Fruit fly (Drosophila melanogaster) whole organism, prepupa: ENCODE data around the gene gry.
A peak's percentile ranks its signal among the peaks of the same experiment; 100 is the strongest.

Experiments
- Blimp-1 ChIP-seq: fragments of 200-800 bp; sonication (Bioruptor generic); optimal IDR thresholded peaks from 3 replicates; lab custom pipeline; 2017; ENCODE audit warnings: missing biosample characterization, missing genetic modification characterization, mild to moderate bottlenecking, moderate library complexity, missing genetic modification reagents
- CG10631 ChIP-seq: fragments of 200-800 bp; sonication (Bioruptor generic); optimal IDR thresholded peaks from 2 replicates; lab custom pipeline; 2016; ENCODE audit warnings: missing biosample characterization, missing genetic modification characterization
- CG11762 ChIP-seq: fragments of 200-800 bp; sonication (Bioruptor generic); optimal IDR thresholded peaks from 3 replicates; lab custom pipeline; 2016; ENCODE audit warnings: missing biosample characterization, missing genetic modification characterization; ENCODE audit not compliant: insufficient read depth
- CG15336 ChIP-seq: fragments of 200-800 bp; sonication (Bioruptor generic); IDR thresholded peaks from 2 replicates; pipeline ENCODE4 v1.3.6; 2022; ENCODE audit warnings: missing biosample characterization, missing genetic modification characterization
- CG32006 ChIP-seq: fragments of 200-800 bp; sonication (Bioruptor generic); optimal IDR thresholded peaks from 3 replicates; lab custom pipeline; 2017; ENCODE audit warnings: missing biosample characterization, mild to moderate bottlenecking, missing genetic modification characterization
- CG34406 ChIP-seq: fragments of 200-800 bp; sonication (Bioruptor generic); optimal IDR thresholded peaks from 3 replicates; lab custom pipeline; 2016; ENCODE audit warnings: missing biosample characterization, missing genetic modification characterization
- CG3919 ChIP-seq: fragments of 200-800 bp; sonication (Bioruptor generic); optimal IDR thresholded peaks from 3 replicates; lab custom pipeline; 2016; ENCODE audit warnings: missing biosample characterization, missing genetic modification characterization
- CG4318 ChIP-seq: fragments of 200-800 bp; sonication (Bioruptor generic); optimal IDR thresholded peaks from 3 replicates; lab custom pipeline; 2017; ENCODE audit warnings: missing biosample characterization, mild to moderate bottlenecking, missing genetic modification characterization
- CG6163 ChIP-seq: fragments of 200-800 bp; sonication (Bioruptor generic); IDR thresholded peaks from 3 replicates; pipeline ENCODE4 v1.3.6; 2022; ENCODE audit warnings: missing biosample characterization, missing genetic modification characterization
- CG6276 ChIP-seq: fragments of 200-800 bp; sonication (Bioruptor generic); optimal IDR thresholded peaks from 2 replicates; lab custom pipeline; 2017; ENCODE audit warnings: missing biosample characterization, mild to moderate bottlenecking, missing genetic modification characterization
- CG6808 ChIP-seq: fragments of 200-800 bp; sonication (Bioruptor generic); optimal IDR thresholded peaks from 3 replicates; lab custom pipeline; 2017; ENCODE audit warnings: missing biosample characterization, missing genetic modification characterization, mild to moderate bottlenecking, moderate library complexity, missing genetic modification reagents
- CG7368 ChIP-seq: fragments of 200-800 bp; sonication (Bioruptor generic); optimal IDR thresholded peaks from 3 replicates; lab custom pipeline; 2016; ENCODE audit warnings: missing biosample characterization, missing genetic modification characterization
- CG8119 ChIP-seq: fragments of 200-800 bp; sonication (Bioruptor generic); IDR thresholded peaks from 3 replicates; pipeline ENCODE4 v1.3.6; 2022; ENCODE audit warnings: missing biosample characterization, missing genetic modification characterization
- CG8319 ChIP-seq: fragments of 200-800 bp; sonication (Bioruptor generic); optimal IDR thresholded peaks from 3 replicates; lab custom pipeline; 2016; ENCODE audit warnings: missing biosample characterization, missing genetic modification characterization
- CG8632 ChIP-seq: fragments of 200-800 bp; sonication (Bioruptor generic); optimal IDR thresholded peaks from 3 replicates; lab custom pipeline; 2016; ENCODE audit warnings: missing biosample characterization, missing genetic modification characterization
- CG9139 ChIP-seq: fragments of 200-800 bp; sonication (Bioruptor generic); optimal IDR thresholded peaks from 3 replicates; lab custom pipeline; 2017; ENCODE audit warnings: missing biosample characterization, mild to moderate bottlenecking, missing genetic modification characterization
- Eip78C ChIP-seq: fragments of 200-800 bp; sonication (Bioruptor generic); peaks from one replicate; lab custom pipeline; 2016; ENCODE audit warnings: missing biosample characterization, missing genetic modification characterization
- Eip93F ChIP-seq: fragments of 200-800 bp; sonication (Bioruptor generic); optimal IDR thresholded peaks from 2 replicates; lab custom pipeline; 2016; ENCODE audit warnings: missing biosample characterization, mild to moderate bottlenecking, missing genetic modification characterization
- Gug ChIP-seq: fragments of 200-800 bp; sonication (Bioruptor generic); IDR thresholded peaks from 2 replicates; pipeline ENCODE4 v1.3.6; 2022; ENCODE audit warnings: missing biosample characterization, missing genetic modification characterization
- Hr39 ChIP-seq: fragments of 200-800 bp; sonication (Bioruptor generic); optimal IDR thresholded peaks from 2 replicates; lab custom pipeline; 2016; ENCODE audit warnings: missing biosample characterization, missing genetic modification characterization
- Lpt ChIP-seq: fragments of 200-800 bp; sonication (Bioruptor generic); optimal IDR thresholded peaks from 3 replicates; lab custom pipeline; 2016; ENCODE audit warnings: missing biosample characterization, missing genetic modification characterization
- Met ChIP-seq: fragments of 200-800 bp; sonication (Bioruptor generic); optimal IDR thresholded peaks from 3 replicates; lab custom pipeline; 2016; ENCODE audit warnings: missing biosample characterization, missing genetic modification characterization
- OdsH ChIP-seq: fragments of 200-800 bp; sonication (Bioruptor generic); optimal IDR thresholded peaks from 3 replicates; lab custom pipeline; 2016; ENCODE audit warnings: missing biosample characterization, missing genetic modification characterization
- Smox ChIP-seq: fragments of 200-800 bp; sonication (Bioruptor generic); optimal IDR thresholded peaks from 3 replicates; lab custom pipeline; 2016; ENCODE audit warnings: missing biosample characterization, missing genetic modification characterization
- Sox14 ChIP-seq: fragments of 200-800 bp; sonication (Bioruptor generic); optimal IDR thresholded peaks from 3 replicates; lab custom pipeline; 2016; ENCODE audit warnings: missing biosample characterization, missing genetic modification characterization
- Sox15 ChIP-seq: fragments of 200-800 bp; sonication (Bioruptor generic); optimal IDR thresholded peaks from 3 replicates; lab custom pipeline; 2016; ENCODE audit warnings: missing biosample characterization, missing genetic modification characterization
- cyc ChIP-seq: fragments of 200-800 bp; sonication (Bioruptor generic); optimal IDR thresholded peaks from 3 replicates; lab custom pipeline; 2016; ENCODE audit warnings: missing biosample characterization, missing genetic modification characterization
- dsx ChIP-seq: fragments of 200-800 bp; optimal IDR thresholded peaks from 3 replicates; lab custom pipeline; 2019; ENCODE audit warnings: missing biosample characterization, mild to moderate bottlenecking, missing genetic modification characterization, moderate library complexity; ENCODE audit not compliant: poor library complexity, severe bottlenecking
- esn ChIP-seq: fragments of 200-800 bp; sonication (Bioruptor generic); optimal IDR thresholded peaks from 2 replicates; lab custom pipeline; 2016; ENCODE audit warnings: missing biosample characterization, mild to moderate bottlenecking, missing genetic modification characterization, moderate library complexity
- fd59A ChIP-seq: fragments of 200-800 bp; sonication (Bioruptor generic); optimal IDR thresholded peaks from 2 replicates; lab custom pipeline; 2017; ENCODE audit warnings: missing biosample characterization, mild to moderate bottlenecking, missing genetic modification characterization, missing genetic modification reagents
- lz ChIP-seq: fragments of 200-800 bp; sonication (Bioruptor generic); optimal IDR thresholded peaks from 3 replicates; lab custom pipeline; 2016; ENCODE audit warnings: missing biosample characterization, missing genetic modification characterization
- net ChIP-seq: fragments of 200-800 bp; sonication (Bioruptor generic); optimal IDR thresholded peaks from 3 replicates; lab custom pipeline; 2016; ENCODE audit warnings: missing biosample characterization, missing genetic modification characterization
- pdm3 ChIP-seq: fragments of 200-800 bp; sonication (Bioruptor generic); optimal IDR thresholded peaks from 3 replicates; lab custom pipeline; 2016; ENCODE audit warnings: missing biosample characterization, missing genetic modification characterization
- salr ChIP-seq, 2 experiments: fragments of 200-800 bp; sonication (Bioruptor generic); optimal IDR thresholded peaks; 3 replicates each; lab custom pipeline; 2016 to 2018; ENCODE audit warnings: missing biosample characterization in 2 of 2, missing genetic modification characterization in 2 of 2, mild to moderate bottlenecking in 1 of 2
- spab ChIP-seq: fragments of 200-800 bp; sonication (Bioruptor generic); optimal IDR thresholded peaks from 2 replicates; lab custom pipeline; 2017; ENCODE audit warnings: missing biosample characterization, mild to moderate bottlenecking, missing genetic modification characterization, missing genetic modification reagents
- ss ChIP-seq, 2 experiments: fragments of 200-800 bp; sonication (Bioruptor generic); optimal IDR thresholded peaks; 2 replicates in 1 of 2; 3 replicates in 1 of 2; lab custom pipeline; 2017 to 2018; ENCODE audit warnings: mild to moderate bottlenecking in 2 of 2, missing biosample characterization in 2 of 2, missing genetic modification characterization in 2 of 2, moderate library complexity in 1 of 2
- svp ChIP-seq: fragments of 200-800 bp; sonication (Bioruptor generic); peaks from one replicate; lab custom pipeline; 2016; ENCODE audit warnings: missing biosample characterization, missing genetic modification characterization
- topi ChIP-seq: fragments of 200-800 bp; sonication (Bioruptor generic); optimal IDR thresholded peaks from 3 replicates; lab custom pipeline; 2016; ENCODE audit warnings: missing biosample characterization, missing genetic modification characterization
- vri ChIP-seq: fragments of 200-800 bp; sonication (Bioruptor generic); optimal IDR thresholded peaks from 3 replicates; lab custom pipeline; 2016; ENCODE audit warnings: missing biosample characterization, mild to moderate bottlenecking, missing genetic modification characterization

The gry gene

DNA sequence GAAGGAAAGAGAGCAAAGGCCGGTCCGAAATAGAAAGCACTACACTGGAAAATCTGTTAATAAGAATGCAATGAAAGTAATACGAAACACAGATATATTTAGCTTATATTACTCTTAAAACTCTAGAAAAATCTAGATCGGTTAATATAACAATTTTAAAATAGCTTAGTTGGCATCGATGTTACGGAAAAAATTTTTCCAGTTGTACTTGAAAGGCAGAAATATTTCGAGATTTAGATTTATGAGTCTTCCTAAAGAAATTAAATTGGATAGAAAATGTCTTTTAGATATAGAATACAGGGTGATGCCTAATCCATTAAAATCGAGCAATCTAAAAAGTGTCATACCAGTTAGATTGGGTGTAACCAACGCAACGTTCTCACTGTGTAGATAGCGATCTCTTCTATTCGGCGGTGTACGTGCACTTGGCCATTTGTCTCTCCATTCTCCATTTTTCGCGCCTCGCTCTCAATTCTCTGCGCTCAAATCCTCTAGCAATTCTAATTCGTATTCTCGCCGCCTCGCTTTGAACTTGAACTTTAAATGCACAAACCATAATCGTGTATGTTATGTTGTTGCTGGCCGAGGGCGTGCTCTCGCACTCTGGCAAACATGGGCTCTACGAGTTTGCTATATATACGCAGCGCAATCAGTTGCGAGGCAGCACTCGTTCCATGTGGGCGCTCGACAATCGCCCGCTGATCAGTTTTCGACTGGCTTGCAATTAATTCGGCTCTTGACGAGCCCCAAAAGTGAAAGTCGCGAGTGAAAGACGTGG, 51.3 kb downstream of the gry start (continued):
- TF ChIP-seq OdsH (GFP tag; lab: Kevin White, UChicago): peak; percentile 89
- TF ChIP-seq Gug (GFP tag; lab: Robert Waterston, UW): peak; percentile 86
- TF ChIP-seq CG11762 (GFP tag; lab: Kevin White, UChicago): peak; percentile 83
- TF ChIP-seq Eip78C (GFP tag; lab: Kevin White, UChicago): peak; percentile 95
- TF ChIP-seq fd59A: peak; percentile 79
- peak; percentile 48; the same call in 2 of the 3 replicates for TF ChIP-seq CG6163
- peak; percentile 91 for TF ChIP-seq Sox14 (GFP tag; lab: Kevin White, UChicago)
- peak; percentile 78 for TF ChIP-seq svp (GFP tag; lab: Kevin White, UChicago)
- peak; percentile 47 for TF ChIP-seq spab (GFP tag; lab: Kevin White, UChicago)
- peak; percentile 33 to 50 for TF ChIP-seq ss (GFP tag; optimal IDR thresholded peaks at IDR 0.05; lab: Kevin White, UChicago)
- peak; percentile 60 for TF ChIP-seq CG8632 (GFP tag; lab: Kevin White, UChicago)
- peak; percentile 90 for TF ChIP-seq CG10631 (GFP tag; lab: Kevin White, UChicago)
- peak; percentile 9 for TF ChIP-seq Met (GFP tag; lab: Kevin White, UChicago)
- TF ChIP-seq CG6276 (GFP tag; lab: Kevin White, UChicago): peak; percentile 94
- peak; percentile 38 for TF ChIP-seq Sox15
- peak in 1 of 2 experiments; percentile 99 for TF ChIP-seq salr (GFP tag; optimal IDR thresholded peaks at IDR 0.05; lab: Kevin White, UChicago)
- peak; percentile 94 for TF ChIP-seq CG8119 (GFP tag; lab: Robert Waterston, UW)
- TF ChIP-seq Smox (GFP tag; lab: Kevin White, UChicago): peak; percentile 33
- peak; percentile 43 for TF ChIP-seq Blimp-1 (GFP tag; lab: Kevin White, UChicago)
- peak; percentile 84 for TF ChIP-seq CG3919 (GFP tag; lab: Kevin White, UChicago)
- TF ChIP-seq CG4318 (GFP tag; lab: Kevin White, UChicago): peak; percentile 95
- peak; percentile 28 for TF ChIP-seq dsx
- peak; percentile 65 for TF ChIP-seq CG7368 (GFP tag; lab: Kevin White, UChicago)
- peak; percentile 15 for TF ChIP-seq Eip93F (GFP tag; lab: Kevin White, UChicago)
- peak; percentile 41 for TF ChIP-seq lz (GFP tag; lab: Kevin White, UChicago)
- no peak for TF ChIP-seq CG8319 (GFP tag; lab: Kevin White, UChicago)
- peak; percentile 98 for TF ChIP-seq CG32006
- peak; percentile 69 for TF ChIP-seq CG6808 (GFP tag; lab: Kevin White, UChicago)
- peak; percentile 40 for TF ChIP-seq Hr39 (GFP tag; lab: Kevin White, UChicago)
- TF ChIP-seq CG9139 (GFP tag; lab: Kevin White, UChicago): peak; percentile 8
- peak; percentile 39 for TF ChIP-seq esn (GFP tag; lab: Kevin White, UChicago)
- TF ChIP-seq Lpt: peak; percentile 94
- TF ChIP-seq net (GFP tag; lab: Kevin White, UChicago): peak; percentile 84
- peak; percentile 17 for TF ChIP-seq topi (GFP tag; lab: Kevin White, UChicago)
- TF ChIP-seq pdm3: peak; percentile 87

DNA sequence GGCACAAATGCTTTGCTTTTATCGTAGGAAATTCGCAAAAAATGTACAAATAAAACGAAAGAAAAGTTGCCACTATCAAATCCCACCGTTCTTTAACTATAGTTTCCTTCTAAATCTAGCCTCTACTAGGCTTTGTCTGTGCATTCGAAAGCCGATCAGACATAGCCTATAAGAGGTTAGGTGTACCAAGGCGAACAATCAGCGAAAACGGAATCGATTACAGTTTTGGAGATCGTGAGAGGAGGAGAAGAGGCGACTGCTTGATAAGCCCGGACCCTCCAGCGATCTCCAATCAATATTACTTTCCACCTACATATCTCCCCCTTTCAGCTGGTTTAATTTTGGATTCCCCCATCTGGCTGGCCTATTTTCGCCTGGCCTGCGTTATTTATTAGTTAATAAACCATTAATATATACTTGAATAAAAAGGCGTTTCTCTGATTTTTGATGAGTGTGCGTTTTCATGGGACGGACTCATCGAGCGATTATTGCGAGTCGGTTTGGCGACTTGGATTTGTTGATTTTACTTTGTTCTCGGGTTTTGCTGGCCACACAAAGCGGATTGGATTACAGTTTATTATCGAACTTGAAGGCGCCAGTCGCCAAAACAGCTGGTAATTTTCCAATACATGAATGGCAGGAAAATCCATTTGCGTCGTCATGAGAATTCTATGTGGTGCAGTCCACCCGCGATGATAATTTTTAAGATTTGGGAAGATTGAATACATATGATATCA, 52.2 kb downstream of the gry start:
- TF ChIP-seq net (GFP tag; lab: Kevin White, UChicago): peak; percentile 27
- TF ChIP-seq CG10631 (GFP tag; lab: Kevin White, UChicago): no peak
- peak; percentile 18 for TF ChIP-seq Smox (GFP tag; lab: Kevin White, UChicago)
- no peak for TF ChIP-seq CG34406 (GFP tag; lab: Kevin White, UChicago)
- no peak for TF ChIP-seq CG15336 (GFP tag; lab: Robert Waterston, UW)
- TF ChIP-seq OdsH (GFP tag; lab: Kevin White, UChicago): peak; percentile 6
- peak; percentile 79 for TF ChIP-seq Eip93F (GFP tag; lab: Kevin White, UChicago)
- peak; percentile 80 for TF ChIP-seq svp (GFP tag; lab: Kevin White, UChicago)
- TF ChIP-seq esn (GFP tag; lab: Kevin White, UChicago): peak; percentile 30
- TF ChIP-seq vri (GFP tag; lab: Kevin White, UChicago): peak; percentile 4
- TF ChIP-seq CG4318 (GFP tag; lab: Kevin White, UChicago): no peak
- TF ChIP-seq dsx: no peak
- peak; percentile 40 for TF ChIP-seq Eip78C (GFP tag; lab: Kevin White, UChicago)
- no peak for TF ChIP-seq cyc (GFP tag; lab: Kevin White, UChicago)
- TF ChIP-seq, all 60 proteins: peak for 8
